Fruit fly (Drosophila melanogaster): ENCODE measurements around the gene Nubp2.

Gene Nubp2

DNA sequence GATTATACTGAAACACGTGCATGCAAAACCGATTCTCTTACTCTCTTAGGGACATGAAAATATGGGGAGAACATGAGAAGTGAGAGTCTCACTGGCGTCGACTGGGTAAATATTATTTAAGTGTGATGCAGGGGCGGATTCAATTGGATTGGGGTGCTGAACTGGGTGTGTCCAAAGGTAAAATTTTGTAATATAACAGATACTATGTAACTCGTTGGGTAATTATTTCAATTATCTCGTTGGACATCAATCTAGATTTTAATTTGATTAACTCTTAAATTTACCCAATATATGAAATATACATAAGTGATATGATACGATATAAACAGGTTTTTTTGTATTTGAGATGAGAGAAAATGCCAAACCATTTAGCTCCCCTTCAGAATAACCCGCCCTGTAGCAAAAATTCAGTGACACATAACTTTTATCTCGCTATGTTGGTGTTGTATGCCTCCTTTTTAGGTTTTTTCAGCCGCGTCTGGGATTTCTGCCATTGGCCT is 18.2 kb upstream of the Nubp2 start (continued):
- no peak; the same call in 1 of the 2 replicates for TF ChIP-seq crol (GFP tag; IDR thresholded peaks at IDR 0.05)
- peak; percentile 92 for TF ChIP-seq CG31224 (GFP tag; IDR thresholded peaks at IDR 0.05)
- TF ChIP-seq CG8290 (GFP tag; optimal IDR thresholded peaks at IDR 0.05), result peak; percentile 78
- TF ChIP-seq CG8290 (tag; optimal IDR thresholded peaks at IDR 0.05), result peak; percentile 58 to 96
- TF ChIP-seq az2 (GFP tag; optimal IDR thresholded peaks at IDR 0.05), result peak; percentile 91
- TF ChIP-seq gcm2 (GFP tag; optimal IDR thresholded peaks at IDR 0.05), result peak; percentile 76
- TF ChIP-seq CG1024 (GFP tag; IDR thresholded peaks at IDR 0.05), result peak; percentile 67
- peak; percentile 93 for TF ChIP-seq CG17361 (GFP tag; IDR thresholded peaks at IDR 0.05)
- peak; percentile 98 for TF ChIP-seq lilli (GFP tag; optimal IDR thresholded peaks at IDR 0.05)
- peak; percentile 91 for TF ChIP-seq H15 (GFP tag; IDR thresholded peaks at IDR 0.05)
- peak; percentile 83 for TF ChIP-seq CG14710 (tag; optimal IDR thresholded peaks at IDR 0.05)
- peak; percentile 82 for TF ChIP-seq Adf1 (GFP tag; IDR thresholded peaks at IDR 0.05)
- peak; percentile 81 for TF ChIP-seq Asciz (GFP tag; optimal IDR thresholded peaks at IDR 0.05)
- peak; percentile 85 for TF ChIP-seq D19A (tag; optimal IDR thresholded peaks at IDR 0.05)
- peak; percentile 96 for TF ChIP-seq Fer3 (tag; optimal IDR thresholded peaks at IDR 0.05)
- TF ChIP-seq dan (GFP tag; IDR thresholded peaks at IDR 0.05), result peak; percentile 78
- peak; percentile 55 for TF ChIP-seq CG10431 (GFP tag; optimal IDR thresholded peaks at IDR 0.05)
- peak; percentile 96 for TF ChIP-seq B-H2 (GFP tag; optimal IDR thresholded peaks at IDR 0.05)
- peak; percentile 97 for TF ChIP-seq HmgZ (tag; optimal IDR thresholded peaks at IDR 0.05)
- TF ChIP-seq CG3847 (GFP tag; IDR thresholded peaks at IDR 0.05), result peak; percentile 97
- peak; percentile 23 for TF ChIP-seq CG15073 (GFP tag; optimal IDR thresholded peaks at IDR 0.05)
- TF ChIP-seq Fer1 (GFP tag; optimal IDR thresholded peaks at IDR 0.05), result peak; percentile 95
- peak; percentile 79 for TF ChIP-seq Nf-YB (GFP tag; optimal IDR thresholded peaks at IDR 0.05)
- TF ChIP-seq Opbp (GFP tag; IDR thresholded peaks at IDR 0.05; ENCODE audit: partially characterized antibody), result peak; percentile 69; the same call in 2 of the 3 replicates
- TF ChIP-seq CG14441 (GFP tag; IDR thresholded peaks at IDR 0.05), result peak; percentile 4
- TF ChIP-seq CG12155 (GFP tag; optimal IDR thresholded peaks at IDR 0.05), result peak; percentile 96
- TF ChIP-seq CG30020 (tag; optimal IDR thresholded peaks at IDR 0.05), result peak; percentile 49
- peak; percentile 30 for TF ChIP-seq bigmax (GFP tag; optimal IDR thresholded peaks at IDR 0.05)
- peak; percentile 88 for TF ChIP-seq GATAe (GFP tag; conservative IDR thresholded peaks at IDR 0.05)
- TF ChIP-seq CG34422 (GFP tag; IDR thresholded peaks at IDR 0.05), result peak; percentile 93
- TF ChIP-seq D19B (GFP tag; optimal IDR thresholded peaks at IDR 0.05), result peak; percentile 91
- peak; percentile 97 for TF ChIP-seq CG10147 (GFP tag; optimal IDR thresholded peaks at IDR 0.05)
- TF ChIP-seq Mrtf (GFP tag; IDR thresholded peaks at IDR 0.05), result no peak; the same call in 2 of the 3 replicates
- TF ChIP-seq CG7928 (GFP tag; optimal IDR thresholded peaks at IDR 0.05), result peak; percentile 74
- peak; percentile 77 for TF ChIP-seq CG12299 (tag; optimal IDR thresholded peaks at IDR 0.05)
- TF ChIP-seq C15 (GFP tag; IDR thresholded peaks at IDR 0.05), result peak; percentile 92
- TF ChIP-seq CG13894 (tag; optimal IDR thresholded peaks at IDR 0.05), result peak; percentile 97
- TF ChIP-seq CG12219 (GFP tag; optimal IDR thresholded peaks at IDR 0.05), result peak; percentile 83
- TF ChIP-seq CG10543 (GFP tag; optimal IDR thresholded peaks at IDR 0.05), result peak; percentile 95
- TF ChIP-seq CG3407 (GFP tag; optimal IDR thresholded peaks at IDR 0.05), result peak; percentile 73
- peak; percentile 66 for TF ChIP-seq Spps (tag; optimal IDR thresholded peaks at IDR 0.05)
- peak; percentile 63 for TF ChIP-seq kni (GFP tag; optimal IDR thresholded peaks at IDR 0.05)
- TF ChIP-seq ems (GFP tag; optimal IDR thresholded peaks at IDR 0.05), result peak; percentile 92
- TF ChIP-seq CG12391 (tag; optimal IDR thresholded peaks at IDR 0.05), result peak; percentile 93
- TF ChIP-seq CG1233 (GFP tag; optimal IDR thresholded peaks at IDR 0.05), result peak; percentile 93
- peak; percentile 79 for TF ChIP-seq sens-2 (GFP tag; IDR thresholded peaks at IDR 0.05)
- TF ChIP-seq CG13424 (tag; optimal IDR thresholded peaks at IDR 0.05), result peak; percentile 90
- peak; percentile 94 for TF ChIP-seq CG9727 (GFP tag; optimal IDR thresholded peaks at IDR 0.05)
- peak; percentile 80 for TF ChIP-seq CG9437 (GFP tag; optimal IDR thresholded peaks at IDR 0.05)
- peak; percentile 89 for TF ChIP-seq nau (GFP tag; optimal IDR thresholded peaks at IDR 0.05)
- peak; percentile 80 for TF ChIP-seq CG1603 (tag; optimal IDR thresholded peaks at IDR 0.05)

All from whole organism, embryonic.